Worm (Caenorhabditis elegans) whole organism, dauer: ENCODE measurements around the gene ssp-34.

Experiments used
- unc-62 ChIP-seq: sonication (generic microtip); optimal IDR thresholded peaks from 2 replicates; lab custom pipeline; 2017; ENCODE audit warnings: missing biosample characterization, missing genetic modification reagents, missing genetic modification characterization

Gene ssp-34

ce11 chrIV:10738328-10738727, at the start of gene ssp-34:
ssp-34 (minus strand) TSS chrIV:10738602.
- TF ChIP-seq unc-62 (GFP tag; lab: Kevin White, UChicago): no peak

- no peak for TF ChIP-seq unc-62 (GFP tag; lab: Kevin White, UChicago)
These were observed 48.3 kb upstream of the ssp-34 start, which contains the start of gene srd-7 for ce11 chrIV:10786731-10787130. srd-7 (minus strand) TSS chrIV:10786831.

- no peak for TF ChIP-seq unc-62 (GFP tag; lab: Kevin White, UChicago)
These were observed 45.7 kb upstream of the ssp-34 start for ce11 chrIV:10784085-10784484.

- TF ChIP-seq unc-62 (GFP tag; lab: Kevin White, UChicago): no peak
These were observed 43.6 kb upstream of the ssp-34 start for ce11 chrIV:10782014-10782413.

- TF ChIP-seq unc-62 (GFP tag; lab: Kevin White, UChicago): no peak
These were observed 42.9 kb upstream of the ssp-34 start for ce11 chrIV:10781346-10781745.

ce11 chrIV:10780583-10780982, 42.2 kb upstream of the ssp-34 start, which contains the start of gene swt-3:
swt-3 (minus strand) TSS chrIV:10780683.
- TF ChIP-seq unc-62 (GFP tag; lab: Kevin White, UChicago): no peak

ce11 chrIV:10779328-10779727, 40.9 kb upstream of the ssp-34 start:
- no peak for TF ChIP-seq unc-62 (GFP tag; lab: Kevin White, UChicago)

ce11 chrIV:10778582-10778981, 40.2 kb upstream of the ssp-34 start:
- TF ChIP-seq unc-62 (GFP tag; lab: Kevin White, UChicago): no peak

- no peak for TF ChIP-seq unc-62 (GFP tag; lab: Kevin White, UChicago)
These were observed 39.2 kb upstream of the ssp-34 start for ce11 chrIV:10777600-10777999.

ce11 chrIV:10777076-10777475, 38.7 kb upstream of the ssp-34 start:
- no peak for TF ChIP-seq unc-62 (GFP tag; lab: Kevin White, UChicago)

ce11 chrIV:10773811-10774210, 35.4 kb upstream of the ssp-34 start, which contains the start of gene inpp-1:
inpp-1 (minus strand) TSS chrIV:10773911.
- TF ChIP-seq unc-62 (GFP tag; lab: Kevin White, UChicago): no peak

ce11 chrIV:10771296-10771695, 32.9 kb upstream of the ssp-34 start:
- TF ChIP-seq unc-62 (GFP tag; lab: Kevin White, UChicago): no peak

ce11 chrIV:10769353-10769752, 31.0 kb upstream of the ssp-34 start, which contains the start of gene T25B9.9:
T25B9.9 (plus strand) TSS chrIV:10769653.
- TF ChIP-seq unc-62 (GFP tag; lab: Kevin White, UChicago): no peak

ce11 chrIV:10768146-10768636, 29.8 kb upstream of the ssp-34 start, which contains the start of gene T25B9.8:
T25B9.8 (minus strand) TSS chrIV:10768196.
- TF ChIP-seq unc-62 (GFP tag; lab: Kevin White, UChicago): no peak

- TF ChIP-seq unc-62 (GFP tag; lab: Kevin White, UChicago): no peak
These were observed 27.7 kb upstream of the ssp-34 start for ce11 chrIV:10766071-10766470.

- TF ChIP-seq unc-62 (GFP tag; lab: Kevin White, UChicago): no peak
These were observed 26.7 kb upstream of the ssp-34 start, which contains the start of gene T25B9.12 for ce11 chrIV:10765053-10765452. T25B9.12 (plus strand) TSS chrIV:10765353.

- no peak for TF ChIP-seq unc-62 (GFP tag; lab: Kevin White, UChicago)
These were observed 25.8 kb upstream of the ssp-34 start, which contains the start of gene T25B9.11 for ce11 chrIV:10764206-10764605. T25B9.11 (plus strand) TSS chrIV:10764506.
